Worm (Caenorhabditis elegans): ENCODE results near the gene K08D8.5.

DNA sequence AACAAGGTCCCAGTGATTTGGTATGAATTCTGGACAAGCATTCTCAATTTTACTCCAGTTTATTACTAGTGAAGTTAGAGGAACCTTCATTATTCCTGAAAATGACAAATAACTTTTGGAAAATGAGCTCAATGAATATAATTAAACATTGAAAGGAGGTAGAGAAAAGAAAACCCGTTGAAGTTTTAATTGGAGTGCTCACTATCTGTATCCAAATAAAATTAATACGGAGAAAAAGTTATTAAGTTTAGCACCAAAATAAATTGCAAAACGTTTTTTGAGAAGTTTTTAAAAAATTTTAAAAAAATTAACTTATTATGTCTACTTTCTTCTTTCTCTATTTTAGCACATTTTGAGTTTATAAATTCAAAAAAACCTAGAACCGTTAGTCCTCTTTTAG, 34.6 kb upstream of the K08D8.5 start, which contains the start of gene F55G11.1:
- TF ChIP-seq nhr-11 (tag; optimal IDR thresholded peaks at IDR 0.05) (no peak), egl-27 (tag; optimal IDR thresholded peaks at IDR 0.05) (no peak), ZK546.5 (tag; optimal IDR thresholded peaks at IDR 0.05) (no peak), snpc-4 (tag; optimal IDR thresholded peaks at IDR 0.05) (no peak), zag-1 (tag; optimal IDR thresholded peaks at IDR 0.05) (no peak), nhr-23 (tag; optimal IDR thresholded peaks at IDR 0.05) (no peak), nhr-237 (tag; optimal IDR thresholded peaks at IDR 0.05) (no peak), skn-1 (tag; optimal IDR thresholded peaks at IDR 0.05) (no peak), sem-4 (tag; optimal IDR thresholded peaks at IDR 0.05) (no peak), aly-2 (tag; optimal IDR thresholded peaks at IDR 0.05) (no peak), lsy-2 (tag; optimal IDR thresholded peaks at IDR 0.05) (no peak), nhr-10 (tag; optimal IDR thresholded peaks at IDR 0.05) (no peak), sma-3 (GFP tag; optimal IDR thresholded peaks at IDR 0.05) (no peak), nhr-25 (tag; optimal IDR thresholded peaks at IDR 0.05) (no peak)

All from whole organism, L2 larva.